Worm (Caenorhabditis elegans): ENCODE results near the gene F55B11.4.

Gene F55B11.4

ce11 chrIV:14408569-14408968 is 22.2 kb downstream of the F55B11.4 start:
- TF ChIP-seq C34F6.9 (tag; optimal IDR thresholded peaks at IDR 0.05) (no peak), mab-5 (tag; optimal IDR thresholded peaks at IDR 0.05) (no peak), R02D3.7 (tag; optimal IDR thresholded peaks at IDR 0.05) (no peak), nhr-237 (tag; optimal IDR thresholded peaks at IDR 0.05) (no peak), elt-3 (tag; optimal IDR thresholded peaks at IDR 0.05) (no peak), nhr-23 (tag; optimal IDR thresholded peaks at IDR 0.05) (no peak), crh-2 (tag; optimal IDR thresholded peaks at IDR 0.05) (no peak)

- no peak for TF ChIP-seq nhr-12 (tag; optimal IDR thresholded peaks at IDR 0.05)
These were observed 35.2 kb downstream of the F55B11.4 start for ce11 chrIV:14395531-14395930.

ce11 chrIV:14394812-14395211 is 35.9 kb downstream of the F55B11.4 start:
- no peak for TF ChIP-seq nhr-25 (tag; optimal IDR thresholded peaks at IDR 0.05)
- TF ChIP-seq nhr-11 (tag; optimal IDR thresholded peaks at IDR 0.05): no peak
- no peak for TF ChIP-seq fos-1 (tag; optimal IDR thresholded peaks at IDR 0.05)
- no peak for TF ChIP-seq C34F6.9 (tag; optimal IDR thresholded peaks at IDR 0.05)
- TF ChIP-seq ztf-1 (GFP tag; conservative IDR thresholded peaks at IDR 0.05): no peak
- no peak for TF ChIP-seq crh-2 (tag; optimal IDR thresholded peaks at IDR 0.05)
- no peak for TF ChIP-seq skn-1 (tag; optimal IDR thresholded peaks at IDR 0.05)
- TF ChIP-seq aly-2 (tag; optimal IDR thresholded peaks at IDR 0.05): no peak
- TF ChIP-seq peb-1 (tag; optimal IDR thresholded peaks at IDR 0.05): no peak
- TF ChIP-seq mab-5 (tag; optimal IDR thresholded peaks at IDR 0.05): no peak
- TF ChIP-seq lsy-2 (tag; optimal IDR thresholded peaks at IDR 0.05): no peak
- no peak for TF ChIP-seq lin-11 (tag; optimal IDR thresholded peaks at IDR 0.05)
- TF ChIP-seq nhr-237 (tag; optimal IDR thresholded peaks at IDR 0.05): no peak
- no peak for TF ChIP-seq unc-55 (GFP tag; optimal IDR thresholded peaks at IDR 0.05)
- TF ChIP-seq sma-9 (GFP tag; optimal IDR thresholded peaks at IDR 0.05): no peak
- no peak for TF ChIP-seq sma-9 (tag; optimal IDR thresholded peaks at IDR 0.05)

ce11 chrIV:14393838-14394237 is 36.9 kb downstream of the F55B11.4 start, which contains the start of gene clc-8:
TSS of gene clc-8 (plus strand) at chrIV:14394138.
- TF ChIP-seq lin-11 (tag; optimal IDR thresholded peaks at IDR 0.05) (no peak), alr-1 (tag; optimal IDR thresholded peaks at IDR 0.05) (no peak), mab-5 (tag; optimal IDR thresholded peaks at IDR 0.05) (no peak), aly-2 (tag; optimal IDR thresholded peaks at IDR 0.05) (no peak), peb-1 (tag; optimal IDR thresholded peaks at IDR 0.05) (no peak), unc-55 (GFP tag; optimal IDR thresholded peaks at IDR 0.05) (no peak), zag-1 (tag; optimal IDR thresholded peaks at IDR 0.05) (no peak), sem-4 (tag; optimal IDR thresholded peaks at IDR 0.05) (no peak)

- TF ChIP-seq nhr-12 (tag; optimal IDR thresholded peaks at IDR 0.05) (no peak), dmd-4 (tag; optimal IDR thresholded peaks at IDR 0.05) (no peak), ztf-4 (tag; optimal IDR thresholded peaks at IDR 0.05) (no peak), nhr-25 (tag; optimal IDR thresholded peaks at IDR 0.05) (peak; percentile 34), nhr-21 (tag; optimal IDR thresholded peaks at IDR 0.05) (no peak), R02D3.7 (tag; optimal IDR thresholded peaks at IDR 0.05) (no peak), lin-39 (tag; optimal IDR thresholded peaks at IDR 0.05) (no peak), snpc-4 (tag; optimal IDR thresholded peaks at IDR 0.05) (no peak), nhr-129 (tag; optimal IDR thresholded peaks at IDR 0.05) (peak; percentile 44), sem-4 (tag; optimal IDR thresholded peaks at IDR 0.05) (peak; percentile 18), blmp-1 (tag; optimal IDR thresholded peaks at IDR 0.05; ENCODE audit: insufficient read depth) (peak; percentile 27), sma-3 (GFP tag; optimal IDR thresholded peaks at IDR 0.05) (peak; percentile 26)
These were observed 39.0 kb downstream of the F55B11.4 start for ce11 chrIV:14391746-14392145.

ce11 chrIV:14391268-14391667 is 39.5 kb downstream of the F55B11.4 start:
- no peak for TF ChIP-seq nhr-21 (tag; optimal IDR thresholded peaks at IDR 0.05)
- no peak for TF ChIP-seq nhr-25 (tag; optimal IDR thresholded peaks at IDR 0.05)
- no peak for TF ChIP-seq ztf-11 (tag; optimal IDR thresholded peaks at IDR 0.05)
- TF ChIP-seq unc-62 (GFP tag; optimal IDR thresholded peaks at IDR 0.05): no peak
- TF ChIP-seq lsy-2 (tag; optimal IDR thresholded peaks at IDR 0.05): no peak
- no peak for TF ChIP-seq elt-3 (tag; optimal IDR thresholded peaks at IDR 0.05)
- TF ChIP-seq peb-1 (tag; optimal IDR thresholded peaks at IDR 0.05): no peak
- TF ChIP-seq nhr-129 (tag; optimal IDR thresholded peaks at IDR 0.05): no peak
- TF ChIP-seq ceh-82 (tag; optimal IDR thresholded peaks at IDR 0.05): no peak
- TF ChIP-seq nhr-23 (tag; optimal IDR thresholded peaks at IDR 0.05): no peak
- TF ChIP-seq nhr-11 (tag; optimal IDR thresholded peaks at IDR 0.05): no peak
- no peak for TF ChIP-seq ZK546.5 (tag; optimal IDR thresholded peaks at IDR 0.05)
- TF ChIP-seq blmp-1 (tag; optimal IDR thresholded peaks at IDR 0.05; ENCODE audit: insufficient read depth): no peak
- TF ChIP-seq nhr-237 (tag; optimal IDR thresholded peaks at IDR 0.05): no peak
- no peak for TF ChIP-seq elt-1 (tag; optimal IDR thresholded peaks at IDR 0.05)
- TF ChIP-seq F13H6.1 (tag; optimal IDR thresholded peaks at IDR 0.05): no peak
- TF ChIP-seq mab-5 (tag; optimal IDR thresholded peaks at IDR 0.05): no peak

Data from whole organism, L2 larva.